Worm (Caenorhabditis elegans): ENCODE data around the gene B0303.11.

The B0303.11 gene

DNA sequence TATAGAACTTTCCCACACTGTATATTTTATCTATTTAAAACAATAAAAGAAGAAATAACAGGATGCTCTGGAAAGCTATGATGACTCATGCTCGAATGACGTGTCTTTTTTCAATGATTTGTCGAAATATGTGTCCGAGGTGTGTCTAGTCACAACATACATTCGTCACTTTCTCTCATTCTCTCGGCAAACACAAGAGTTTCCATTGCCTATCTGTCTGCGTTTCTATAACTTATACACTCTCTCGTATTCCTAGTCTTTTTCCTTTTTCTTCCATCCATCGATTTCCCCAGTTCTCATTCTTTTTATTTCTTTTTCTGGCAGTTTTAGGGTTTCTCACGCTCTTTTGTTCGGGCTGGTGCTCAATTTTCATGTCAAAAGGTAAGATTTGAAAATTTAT, 13.5 kb downstream of the B0303.11 start:
- TF ChIP-seq mep-1 (tag; optimal IDR thresholded peaks at IDR 0.05) (no peak), nhr-237 (tag; optimal IDR thresholded peaks at IDR 0.05) (no peak)

DNA sequence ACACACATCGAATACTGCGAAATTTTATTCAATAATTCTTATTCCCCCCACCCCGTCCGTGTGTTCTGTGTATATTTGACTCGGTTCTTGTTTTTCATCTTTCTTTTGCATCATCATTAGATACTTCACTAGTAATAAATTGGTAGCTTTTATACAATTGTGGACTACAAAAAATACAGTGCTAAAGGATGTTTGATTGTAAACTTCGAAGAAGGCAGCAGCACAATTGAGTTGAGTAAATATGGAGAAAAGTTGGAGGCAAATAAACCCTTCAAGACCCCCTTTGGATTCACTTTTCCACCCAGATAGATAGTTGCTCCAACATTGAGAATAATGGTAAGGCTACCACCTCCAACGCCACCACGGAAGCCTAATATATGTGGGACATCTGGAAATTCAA, 16.9 kb downstream of the B0303.11 start, which contains the start of gene B0303.7:
B0303.7 (plus strand) TSS at position 301 of the 400 bp plus-strand sequence.
- no peak for TF ChIP-seq ceh-43 (GFP tag; optimal IDR thresholded peaks at IDR 0.05)
- no peak for TF ChIP-seq ham-2 (GFP tag; optimal IDR thresholded peaks at IDR 0.05)
- no peak for TF ChIP-seq ces-1 (GFP tag; optimal IDR thresholded peaks at IDR 0.05)
- TF ChIP-seq ceh-39 (tag; optimal IDR thresholded peaks at IDR 0.05) = no peak

DNA sequence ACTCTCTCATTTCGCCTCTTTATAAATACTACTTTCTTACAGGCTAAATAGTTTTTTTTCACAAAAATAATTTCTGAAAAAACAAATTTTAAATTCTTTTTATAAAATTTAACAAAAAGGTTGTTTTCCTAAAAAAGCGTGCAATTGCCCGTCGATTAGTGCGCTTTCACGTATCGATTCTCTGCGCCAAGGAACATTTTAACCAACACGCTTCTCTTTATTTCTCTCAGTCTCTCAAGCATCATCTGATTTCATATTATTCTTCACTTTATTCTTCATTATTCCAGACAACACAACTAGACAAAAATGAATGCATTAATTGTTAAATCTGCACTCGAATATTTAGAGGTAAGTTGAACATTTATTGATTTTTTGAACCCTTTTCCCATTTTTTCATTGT, 20.6 kb downstream of the B0303.11 start, which contains the start of gene B0303.4:
B0303.4 (plus strand) TSS at position 196 of the 400 bp plus-strand sequence.
- TF ChIP-seq lsy-2 (tag; optimal IDR thresholded peaks at IDR 0.05) (peak; percentile 54), ces-1 (GFP tag; optimal IDR thresholded peaks at IDR 0.05) (peak; percentile 72), mep-1 (tag; optimal IDR thresholded peaks at IDR 0.05) (peak; percentile 59), mab-5 (tag; optimal IDR thresholded peaks at IDR 0.05) (no peak)

DNA sequence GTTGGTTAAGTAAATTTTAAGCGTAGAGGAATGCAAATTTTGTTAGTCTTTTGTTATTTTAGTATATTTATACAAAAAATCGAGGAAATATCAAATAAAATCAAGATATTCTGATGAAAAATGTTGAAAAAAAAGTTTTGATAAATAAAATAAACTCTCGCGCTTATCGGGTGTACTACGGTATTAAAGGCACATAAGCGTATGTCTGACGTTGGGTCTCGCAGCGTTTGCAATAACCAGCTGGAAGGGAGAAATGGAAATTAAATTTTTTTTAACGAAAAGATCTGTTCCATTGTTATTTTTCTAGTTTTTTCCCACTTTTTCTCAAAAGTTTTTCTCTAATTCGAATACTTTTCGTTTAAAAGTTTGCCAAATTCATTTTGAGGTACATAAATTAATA, 21.1 kb downstream of the B0303.11 start:
- TF ChIP-seq ztf-11 (tag; optimal IDR thresholded peaks at IDR 0.05) (no peak), pha-4 (tag; optimal IDR thresholded peaks at IDR 0.05) (no peak), nhr-76 (tag; optimal IDR thresholded peaks at IDR 0.05) (no peak), mab-5 (tag; optimal IDR thresholded peaks at IDR 0.05) (no peak), elt-1 (tag; optimal IDR thresholded peaks at IDR 0.05; ENCODE audit: borderline replicate concordance, insufficient read depth) (no peak), sptf-1 (tag; optimal IDR thresholded peaks at IDR 0.05) (no peak), hlh-1 (tag; optimal IDR thresholded peaks at IDR 0.05) (no peak), flh-1 (GFP tag; optimal IDR thresholded peaks at IDR 0.05) (no peak), cnd-1 (tag; optimal IDR thresholded peaks at IDR 0.05) (no peak), drap-1 (GFP tag; optimal IDR thresholded peaks at IDR 0.05) (no peak), mep-1 (tag; optimal IDR thresholded peaks at IDR 0.05) (no peak), nhr-2 (tag; optimal IDR thresholded peaks at IDR 0.05) (no peak), snpc-4 (tag; optimal IDR thresholded peaks at IDR 0.05) (no peak), lsy-2 (tag; optimal IDR thresholded peaks at IDR 0.05) (no peak), blmp-1 (tag; optimal IDR thresholded peaks at IDR 0.05) (no peak)

DNA sequence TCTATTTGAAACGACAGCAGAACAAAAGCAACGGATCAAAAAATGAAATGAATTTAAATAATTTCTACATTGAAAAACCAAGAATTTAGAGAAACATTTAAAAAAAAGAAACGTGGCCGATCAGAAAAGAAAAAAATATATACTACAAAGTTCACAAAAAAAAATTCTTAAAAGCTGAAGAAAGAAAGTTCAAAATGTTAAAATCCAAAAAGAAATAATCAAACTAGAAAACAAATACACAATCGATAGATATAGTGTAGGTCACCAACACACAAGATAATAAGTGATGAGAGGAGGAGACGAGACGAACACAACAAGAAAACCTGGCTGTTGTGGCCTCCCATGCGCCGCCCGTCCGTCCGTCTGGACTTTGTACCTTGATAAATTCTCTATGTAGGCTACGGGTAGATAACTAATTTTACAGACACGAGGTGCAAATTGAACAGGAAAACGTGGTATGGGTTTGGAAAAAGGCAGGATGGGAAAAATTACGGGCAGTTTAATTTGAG, 21.7 kb downstream of the B0303.11 start, which contains the start of gene hadb-1:
hadb-1 (minus strand) TSS at position 51 of the 509 bp plus-strand sequence.
- TF ChIP-seq nhr-2 (tag; optimal IDR thresholded peaks at IDR 0.05) = no peak
- TF ChIP-seq unc-39 (tag; optimal IDR thresholded peaks at IDR 0.05) = no peak
- no peak for TF ChIP-seq cnd-1 (tag; optimal IDR thresholded peaks at IDR 0.05)
- no peak for TF ChIP-seq unc-120 (tag; optimal IDR thresholded peaks at IDR 0.05; ENCODE audit: poor library complexity, severe bottlenecking)
- TF ChIP-seq elt-3 (tag; optimal IDR thresholded peaks at IDR 0.05) = no peak
- TF ChIP-seq ztf-11 (tag; optimal IDR thresholded peaks at IDR 0.05) = no peak
- TF ChIP-seq nhr-76 (tag; optimal IDR thresholded peaks at IDR 0.05) = no peak
- TF ChIP-seq sptf-1 (tag; optimal IDR thresholded peaks at IDR 0.05) = no peak
- no peak for TF ChIP-seq ceh-43 (GFP tag; optimal IDR thresholded peaks at IDR 0.05)
- no peak for TF ChIP-seq ceh-39 (tag; optimal IDR thresholded peaks at IDR 0.05)
- no peak for TF ChIP-seq nhr-28 (tag; optimal IDR thresholded peaks at IDR 0.05)
- no peak for TF ChIP-seq blmp-1 (tag; optimal IDR thresholded peaks at IDR 0.05)
- no peak for TF ChIP-seq ceh-83 (GFP tag; optimal IDR thresholded peaks at IDR 0.05)
- no peak for TF ChIP-seq ces-1 (GFP tag; optimal IDR thresholded peaks at IDR 0.05)
- TF ChIP-seq flh-1 (GFP tag; optimal IDR thresholded peaks at IDR 0.05) = no peak

DNA sequence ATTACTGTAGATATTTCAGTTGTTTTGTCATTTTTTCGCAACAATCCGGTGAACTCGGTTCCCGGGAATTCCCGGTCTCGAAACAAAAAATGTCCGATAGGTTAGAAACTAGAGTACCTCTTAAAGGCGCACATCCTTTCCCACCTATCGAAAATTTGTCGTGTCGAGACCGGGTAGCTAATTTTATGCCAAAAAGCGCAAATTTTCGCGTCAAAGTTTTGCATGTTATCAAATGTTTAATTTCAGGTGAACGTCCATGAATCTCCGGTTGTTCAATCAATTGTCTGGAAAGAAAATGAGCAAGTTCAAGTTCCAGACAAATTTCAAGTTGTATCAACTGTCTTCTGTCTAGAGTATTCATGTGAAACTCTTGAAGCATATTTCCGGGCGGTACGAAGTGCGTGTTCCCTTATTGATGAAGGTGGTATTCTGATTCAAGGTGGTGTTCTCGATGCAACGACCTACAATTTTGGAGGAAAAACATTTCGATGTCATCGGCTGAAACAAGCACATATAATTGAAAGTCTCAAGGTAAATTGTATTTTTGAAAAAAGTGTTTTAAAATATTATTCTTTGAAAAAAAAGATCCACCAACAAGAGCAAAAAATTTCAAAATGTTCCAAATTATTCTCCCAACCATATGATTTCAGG, 24.5 kb downstream of the B0303.11 start:
- no peak for TF ChIP-seq nhr-2 (tag; optimal IDR thresholded peaks at IDR 0.05)
- TF ChIP-seq ztf-11 (tag; optimal IDR thresholded peaks at IDR 0.05) = no peak
- TF ChIP-seq unc-39 (tag; optimal IDR thresholded peaks at IDR 0.05) = no peak
- TF ChIP-seq sptf-1 (tag; optimal IDR thresholded peaks at IDR 0.05) = no peak
- no peak for TF ChIP-seq unc-120 (tag; optimal IDR thresholded peaks at IDR 0.05; ENCODE audit: poor library complexity, severe bottlenecking)
- no peak for TF ChIP-seq flh-1 (GFP tag; optimal IDR thresholded peaks at IDR 0.05)
- no peak for TF ChIP-seq ceh-83 (GFP tag; optimal IDR thresholded peaks at IDR 0.05)
- no peak for TF ChIP-seq lin-13 (tag; optimal IDR thresholded peaks at IDR 0.05)
- TF ChIP-seq M03D4.4 (tag; optimal IDR thresholded peaks at IDR 0.05) = no peak
- no peak for TF ChIP-seq elt-3 (tag; optimal IDR thresholded peaks at IDR 0.05)
- no peak for TF ChIP-seq ceh-39 (tag; optimal IDR thresholded peaks at IDR 0.05)
- no peak for TF ChIP-seq cnd-1 (tag; optimal IDR thresholded peaks at IDR 0.05)
- no peak for TF ChIP-seq mab-5 (tag; optimal IDR thresholded peaks at IDR 0.05)
- TF ChIP-seq ham-2 (GFP tag; optimal IDR thresholded peaks at IDR 0.05) = no peak
- no peak for TF ChIP-seq snpc-4 (tag; optimal IDR thresholded peaks at IDR 0.05)
- TF ChIP-seq mep-1 (tag; optimal IDR thresholded peaks at IDR 0.05) = no peak
- no peak for TF ChIP-seq drap-1 (GFP tag; optimal IDR thresholded peaks at IDR 0.05)
- no peak for TF ChIP-seq pha-4 (tag; optimal IDR thresholded peaks at IDR 0.05)
- no peak for TF ChIP-seq lsy-2 (tag; optimal IDR thresholded peaks at IDR 0.05)
